Fruit fly (Drosophila melanogaster): ENCODE data around the gene fz2.
A peak's percentile ranks its signal among the peaks of the same experiment; 100 is the strongest.

The fz2 gene

DNA sequence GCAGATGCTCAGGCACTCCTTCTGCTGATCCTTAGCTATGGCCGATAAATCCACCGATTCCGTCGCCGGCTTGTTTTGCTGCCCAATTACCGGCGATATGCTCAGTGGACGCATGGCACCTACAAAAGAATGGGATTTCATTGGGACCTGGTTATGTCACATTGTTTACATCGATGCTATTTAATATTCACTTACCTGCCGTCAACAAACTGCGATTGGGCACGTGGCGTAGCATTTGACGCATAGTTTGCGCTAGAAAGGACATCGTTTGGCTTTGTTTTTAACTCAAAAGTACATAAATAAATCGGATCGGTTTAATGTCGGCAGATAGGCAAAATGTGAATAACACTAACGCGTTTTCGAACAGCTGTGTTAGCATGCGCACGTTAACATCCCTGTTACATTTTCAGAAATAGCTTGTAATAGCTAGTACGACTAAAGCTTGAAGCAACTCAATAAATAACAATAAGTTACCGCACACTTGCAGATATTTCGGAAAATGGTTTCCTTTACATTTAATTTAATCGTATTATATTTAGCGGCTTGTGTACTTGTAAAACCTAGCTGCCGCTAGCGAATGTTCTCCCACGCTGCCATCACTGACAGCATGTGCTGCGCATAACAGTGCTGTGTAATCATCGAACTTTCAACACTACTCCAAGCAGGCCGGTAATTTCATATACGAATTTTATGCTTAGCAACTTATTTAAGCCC lies 19.7 kb upstream of the fz2 start, which contains the start of the genes mRpL21 and rept (continued):
- TF ChIP-seq Hr39 (optimal IDR thresholded peaks at IDR 0.05) (no peak), CG12236 (GFP tag; optimal IDR thresholded peaks at IDR 0.05) (no peak), gfzf (GFP tag; optimal IDR thresholded peaks at IDR 0.05) (peak; percentile 69), Ptx1 (GFP tag; IDR thresholded peaks at IDR 0.05) (peak; percentile 42; the same call in 1 of the 2 replicates), CG4617 (GFP tag; optimal IDR thresholded peaks at IDR 0.05; ENCODE audit: borderline replicate concordance) (peak; percentile 54), CG31224 (GFP tag; IDR thresholded peaks at IDR 0.05) (peak; percentile 34; the same call in 1 of the 2 replicates), Lhr (GFP tag; optimal IDR thresholded peaks at IDR 0.05) (no peak), oc (tag; optimal IDR thresholded peaks at IDR 0.05) (no peak), CG11504 (tag; optimal IDR thresholded peaks at IDR 0.05) (peak; percentile 47), Elba2 (GFP tag; optimal IDR thresholded peaks at IDR 0.05) (no peak), ems (GFP tag; optimal IDR thresholded peaks at IDR 0.05) (peak; percentile 17), hbn (GFP tag; IDR thresholded peaks at IDR 0.05; ENCODE audit: partially characterized antibody) (no peak), run (tag; optimal IDR thresholded peaks at IDR 0.05) (no peak), CG9609 (GFP tag; optimal IDR thresholded peaks at IDR 0.05) (no peak), CG4360 (GFP tag; IDR thresholded peaks at IDR 0.05) (no peak), CG11560 (tag; IDR thresholded peaks at IDR 0.05) (no peak), CG7786 (GFP tag; optimal IDR thresholded peaks at IDR 0.05) (peak; percentile 50), CG6272 (GFP tag; IDR thresholded peaks at IDR 0.05) (peak; percentile 53; the same call in 1 of the 2 replicates), CG6765 (GFP tag; optimal IDR thresholded peaks at IDR 0.05) (peak; percentile 16), CG10267 (tag; optimal IDR thresholded peaks at IDR 0.05) (peak; percentile 95), CG15269 (tag; optimal IDR thresholded peaks at IDR 0.05) (peak; percentile 19), pan (optimal IDR thresholded peaks at IDR 0.05) (no peak), pan (GFP tag; optimal IDR thresholded peaks at IDR 0.05 in 1 of 2, IDR thresholded peaks at IDR 0.05 in 1 of 2) (peak in 1 of 2 experiments; percentile 42), sc (optimal IDR thresholded peaks at IDR 0.05) (no peak), sc (GFP tag; optimal IDR thresholded peaks at IDR 0.05) (peak; percentile 5), CG16863 (GFP tag; optimal IDR thresholded peaks at IDR 0.05) (peak; percentile 17), dmrt11E (tag; optimal IDR thresholded peaks at IDR 0.05) (no peak), Xrp1 (GFP tag; IDR thresholded peaks at IDR 0.05) (peak; percentile 66), trh (GFP tag; optimal IDR thresholded peaks at IDR 0.05) (no peak), Sox102F (GFP tag; optimal IDR thresholded peaks at IDR 0.05) (peak; percentile 5), CG11247 (GFP tag; IDR thresholded peaks at IDR 0.05) (0 out of 2 replicates have a peak, but pooled peaks have one; percentile 31), dysf (GFP tag; IDR thresholded peaks at IDR 0.05) (peak; percentile 45; the same call in 2 of the 3 replicates), Camta (GFP tag; optimal IDR thresholded peaks at IDR 0.05) (peak; percentile 37), ranshi (GFP tag; IDR thresholded peaks at IDR 0.05) (no peak), Drgx (GFP tag; IDR thresholded peaks at IDR 0.05) (no peak), CG15601 (tag; optimal IDR thresholded peaks at IDR 0.05) (peak; percentile 27), ATbp (GFP tag; optimal IDR thresholded peaks at IDR 0.05) (no peak), CG17328 (GFP tag; IDR thresholded peaks at IDR 0.05) (peak; percentile 57; the same call in 1 of the 2 replicates), bigmax (GFP tag; optimal IDR thresholded peaks at IDR 0.05) (no peak), hkb (optimal IDR thresholded peaks at IDR 0.05) (no peak), hkb (GFP tag; IDR thresholded peaks at IDR 0.05) (0 out of 2 replicates have a peak, but pooled peaks have one; percentile 17), Ada2b (GFP tag; IDR thresholded peaks at IDR 0.05) (no peak), Chrac-16 (GFP tag; optimal IDR thresholded peaks at IDR 0.05) (peak; percentile 19), lilli (GFP tag; optimal IDR thresholded peaks at IDR 0.05) (peak; percentile 80), HLH3B (GFP tag; IDR thresholded peaks at IDR 0.05) (no peak; the same call in 1 of the 2 replicates), Opbp (GFP tag; IDR thresholded peaks at IDR 0.05; ENCODE audit: partially characterized antibody) (no peak), CkIIα-i1 (GFP tag; IDR thresholded peaks at IDR 0.05) (no peak), CG10366 (GFP tag; IDR thresholded peaks at IDR 0.05) (peak; percentile 39; the same call in 1 of the 2 replicates), NfI (GFP tag; optimal IDR thresholded peaks at IDR 0.05) (peak; percentile 67), Poxn (GFP tag; IDR thresholded peaks at IDR 0.05) (no peak), NC2α (GFP tag; optimal IDR thresholded peaks at IDR 0.05) (peak; percentile 2)
